Fruit fly (Drosophila melanogaster): ENCODE measurements around the gene Dr.

DNA sequence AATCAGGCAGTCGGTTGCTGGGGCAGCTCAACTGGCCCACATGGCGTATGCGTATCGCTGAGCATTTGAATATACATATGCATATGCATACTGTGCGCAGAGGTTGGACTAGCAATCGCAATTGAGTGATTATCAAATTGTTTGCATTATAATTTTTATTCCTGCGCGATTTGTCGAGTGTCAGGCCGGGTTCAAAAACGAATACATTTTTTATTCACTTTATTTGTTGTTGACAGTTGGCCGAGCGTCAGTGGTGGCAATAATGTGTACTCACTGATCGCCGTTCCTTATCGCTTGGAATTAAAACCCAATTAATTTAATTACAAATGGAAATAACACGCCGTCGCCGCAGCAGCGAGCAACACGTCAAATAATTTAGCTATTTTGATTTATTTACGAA is 9.6 kb downstream of the Dr start:
- TF ChIP-seq CG8478 (optimal IDR thresholded peaks at IDR 0.05) (no peak), CTCF (optimal IDR thresholded peaks at IDR 0.05) (no peak)
